Fruit fly (Drosophila melanogaster) whole organism, embryonic: ENCODE data around the gene CG1542.

Experiments
- Ada2b ChIP-seq: fragments of 200-800 bp; sonication (Bioruptor generic); IDR thresholded peaks from 2 replicates; pipeline ENCODE4 v1.3.6; 2022; ENCODE audit warnings: missing biosample characterization, missing genetic modification characterization
- Awh ChIP-seq: fragments of 200-800 bp; sonication (Bioruptor generic); IDR thresholded peaks from 2 replicates; pipeline ENCODE4, ENCODE4 v1.3.6; 2022; ENCODE audit warnings: missing biosample characterization, missing genetic modification characterization
- Bgb ChIP-seq: fragments of 200-800 bp; sonication (Bioruptor generic); IDR thresholded peaks from 2 replicates; pipeline ENCODE4 v1.3.6; 2022; ENCODE audit warnings: missing biosample characterization, missing genetic modification characterization; ENCODE audit not compliant: partially characterized antibody
- CG1024 ChIP-seq: fragments of 200-800 bp; sonication (Bioruptor generic); IDR thresholded peaks from 2 replicates; pipeline ENCODE4 v1.3.6; 2022; ENCODE audit warnings: missing biosample characterization, missing genetic modification characterization
- CG11398 ChIP-seq: fragments of 200-800 bp; sonication (Bioruptor generic); optimal IDR thresholded peaks from 2 replicates; lab custom pipeline; 2016; ENCODE audit warnings: missing biosample characterization, missing genetic modification characterization
- CG11504 ChIP-seq: fragments of 200-800 bp; sonication (Bioruptor generic); optimal IDR thresholded peaks from 3 replicates; lab custom pipeline; 2019; ENCODE audit warnings: missing biosample characterization, mild to moderate bottlenecking, missing genetic modification characterization, moderate library complexity
- CG15073 ChIP-seq: fragments of 200-800 bp; sonication (Bioruptor generic); optimal IDR thresholded peaks from 2 replicates; lab custom pipeline; 2016; ENCODE audit warnings: missing biosample characterization, missing genetic modification characterization
- CG16779 ChIP-seq: fragments of 200-800 bp; sonication (Bioruptor generic); IDR thresholded peaks from 2 replicates; pipeline ENCODE4 v1.3.6; 2022; ENCODE audit warnings: missing biosample characterization, missing genetic modification characterization
- CG17186 ChIP-seq: fragments of 200-800 bp; sonication (Bioruptor generic); optimal IDR thresholded peaks from 3 replicates; lab custom pipeline; 2017; ENCODE audit warnings: missing biosample characterization, missing genetic modification reagents, missing genetic modification characterization
- CG1792 ChIP-seq: fragments of 200-800 bp; sonication (Bioruptor generic); optimal IDR thresholded peaks from 2 replicates; lab custom pipeline; 2016; ENCODE audit warnings: missing biosample characterization, missing genetic modification characterization
- CG18262 ChIP-seq: fragments of 200-800 bp; optimal IDR thresholded peaks from 3 replicates; lab custom pipeline; 2019; ENCODE audit warnings: missing biosample characterization, mild to moderate bottlenecking, missing genetic modification characterization, moderate library complexity
- CG1832 ChIP-seq: fragments of 200-800 bp; sonication (Bioruptor generic); optimal IDR thresholded peaks from 2 replicates; lab custom pipeline; 2017; ENCODE audit warnings: missing biosample characterization, mild to moderate bottlenecking, missing genetic modification characterization, inconsistent platforms
- CG2129 ChIP-seq: fragments of 200-800 bp; sonication (Bioruptor generic); IDR thresholded peaks from 2 replicates; pipeline ENCODE4 v1.3.6; 2022; ENCODE audit warnings: missing biosample characterization, missing genetic modification characterization; ENCODE audit not compliant: partially characterized antibody
- CG30020 ChIP-seq: fragments of 200-800 bp; optimal IDR thresholded peaks from 2 replicates; lab custom pipeline; 2019; ENCODE audit warnings: missing biosample characterization, mild to moderate bottlenecking, missing genetic modification characterization, moderate library complexity
- CG30403 ChIP-seq: fragments of 200-800 bp; sonication (Bioruptor generic); optimal IDR thresholded peaks from 3 replicates; lab custom pipeline; 2016; ENCODE audit warnings: missing biosample characterization, missing genetic modification characterization
- CG3065 ChIP-seq: fragments of 200-800 bp; sonication (Bioruptor generic); optimal IDR thresholded peaks from 2 replicates; lab custom pipeline; 2016; ENCODE audit warnings: missing biosample characterization, missing genetic modification characterization
- CG33557 ChIP-seq: fragments of 200-800 bp; sonication (Bioruptor generic); optimal IDR thresholded peaks from 2 replicates; lab custom pipeline; 2019; ENCODE audit warnings: missing biosample characterization, mild to moderate bottlenecking, missing genetic modification characterization, moderate library complexity
- CG34422 ChIP-seq: fragments of 200-800 bp; sonication (Bioruptor generic); IDR thresholded peaks from 3 replicates; pipeline ENCODE4 v1.3.6; 2022; ENCODE audit warnings: missing biosample characterization, missing genetic modification characterization
- CG42726 ChIP-seq: fragments of 200-800 bp; sonication (Bioruptor generic); IDR thresholded peaks from 2 replicates; pipeline ENCODE4 v1.3.6; 2022; ENCODE audit warnings: missing biosample characterization, missing genetic modification characterization; ENCODE audit not compliant: partially characterized antibody
- CG4730 ChIP-seq: fragments of 200-800 bp; sonication (Bioruptor generic); IDR thresholded peaks from 2 replicates; pipeline ENCODE4 v1.3.6; 2022; ENCODE audit warnings: missing biosample characterization, missing genetic modification characterization
- CG6854 ChIP-seq: fragments of 200-800 bp; sonication (Bioruptor generic); optimal IDR thresholded peaks from 3 replicates; lab custom pipeline; 2017; ENCODE audit warnings: missing biosample characterization, mild to moderate bottlenecking, missing genetic modification characterization
- CG7963 ChIP-seq: fragments of 200-800 bp; sonication (Bioruptor generic); IDR thresholded peaks from 3 replicates; pipeline ENCODE4 v1.3.6; 2022; ENCODE audit warnings: missing biosample characterization, missing genetic modification characterization; ENCODE audit not compliant: partially characterized antibody
- CG7987 ChIP-seq: fragments of 200-800 bp; sonication (Bioruptor generic); optimal IDR thresholded peaks from 2 replicates; lab custom pipeline; 2018; ENCODE audit warnings: missing biosample characterization, mild to moderate bottlenecking, missing genetic modification characterization, moderate library complexity
- CG8290 ChIP-seq, 3 experiments: fragments of 200-800 bp; sonication (Bioruptor generic); optimal IDR thresholded peaks; 2 replicates each; lab custom pipeline; 2016 to 2019; ENCODE audit warnings: missing biosample characterization in 3 of 3, missing genetic modification characterization in 3 of 3, mild to moderate bottlenecking in 2 of 3, moderate library complexity in 1 of 3
- CoRest ChIP-seq: fragments of 200-800 bp; sonication (Bioruptor generic); optimal IDR thresholded peaks from 3 replicates; lab custom pipeline; 2018; ENCODE audit warnings: missing biosample characterization, mild to moderate bottlenecking, missing genetic modification characterization, moderate library complexity
- Doc2 ChIP-seq: fragments of 200-800 bp; sonication (Bioruptor generic); IDR thresholded peaks from 2 replicates; pipeline ENCODE4 v1.3.6; 2022; ENCODE audit warnings: missing biosample characterization, missing genetic modification characterization
- Dp ChIP-seq: fragments of 200-800 bp; sonication (Bioruptor generic); optimal IDR thresholded peaks from 2 replicates; lab custom pipeline; 2018; ENCODE audit warnings: missing biosample characterization, mild to moderate bottlenecking, missing genetic modification characterization, moderate library complexity
- Fer2 ChIP-seq: fragments of 200-800 bp; sonication (Bioruptor generic); optimal IDR thresholded peaks from 2 replicates; lab custom pipeline; 2018; ENCODE audit warnings: missing biosample characterization, mild to moderate bottlenecking, missing genetic modification characterization, moderate library complexity
- H2.0 ChIP-seq: fragments of 200-800 bp; sonication (Bioruptor generic); IDR thresholded peaks from 2 replicates; pipeline ENCODE4 v1.3.6; 2022; ENCODE audit warnings: missing biosample characterization, missing genetic modification characterization
- HLH54F ChIP-seq: fragments of 200-800 bp; sonication (Bioruptor generic); optimal IDR thresholded peaks from 3 replicates; lab custom pipeline; 2016; ENCODE audit warnings: missing biosample characterization, missing genetic modification characterization
- ab ChIP-seq: fragments of 200-800 bp; sonication (Bioruptor generic); optimal IDR thresholded peaks from 2 replicates; lab custom pipeline; 2016; ENCODE audit warnings: missing biosample characterization, missing genetic modification characterization
- amos ChIP-seq: fragments of 200-800 bp; sonication (Bioruptor generic); IDR thresholded peaks from 2 replicates; pipeline ENCODE4 v1.3.6; 2022; ENCODE audit warnings: missing biosample characterization, missing genetic modification characterization; ENCODE audit not compliant: partially characterized antibody
- bcd ChIP-seq: fragments of 200-800 bp; sonication (Bioruptor generic); optimal IDR thresholded peaks from 2 replicates; lab custom pipeline; 2017; ENCODE audit warnings: missing biosample characterization, mild to moderate bottlenecking, missing genetic modification characterization
- cwo ChIP-seq: fragments of 200-800 bp; sonication (Bioruptor generic); optimal IDR thresholded peaks from 3 replicates; lab custom pipeline; 2017; ENCODE audit warnings: missing biosample characterization, missing genetic modification characterization, mild to moderate bottlenecking, moderate library complexity, missing genetic modification reagents
- dm ChIP-seq: fragments of 200-800 bp; sonication (Bioruptor generic); optimal IDR thresholded peaks from 3 replicates; lab custom pipeline; 2016; ENCODE audit warnings: missing biosample characterization, missing genetic modification characterization
- dmrt11E ChIP-seq: fragments of 200-800 bp; sonication (Bioruptor generic); optimal IDR thresholded peaks from 3 replicates; lab custom pipeline; 2018; ENCODE audit warnings: missing biosample characterization, mild to moderate bottlenecking, missing genetic modification characterization, moderate library complexity
- gcm ChIP-seq: fragments of 200-800 bp; sonication (Bioruptor generic); optimal IDR thresholded peaks from 2 replicates; lab custom pipeline; 2019; ENCODE audit warnings: missing biosample characterization, mild to moderate bottlenecking, missing genetic modification characterization, moderate library complexity
- hth ChIP-seq: fragments of >200 bp; optimal IDR thresholded peaks from 2 replicates; lab custom pipeline; 2017; ENCODE audit warnings: inconsistent platforms
- kni ChIP-seq: fragments of 200-800 bp; sonication (Bioruptor generic); optimal IDR thresholded peaks from 3 replicates; lab custom pipeline; 2017; ENCODE audit warnings: mild to moderate bottlenecking, missing biosample characterization, missing genetic modification reagents, missing genetic modification characterization
- knrl ChIP-seq: fragments of 200-800 bp; sonication (Bioruptor generic); IDR thresholded peaks from 3 replicates; pipeline ENCODE4 v1.3.6; 2022; ENCODE audit warnings: missing biosample characterization, missing genetic modification characterization; ENCODE audit not compliant: partially characterized antibody
- pfk ChIP-seq: fragments of 200-800 bp; sonication (Bioruptor generic); optimal IDR thresholded peaks from 2 replicates; lab custom pipeline; 2018; ENCODE audit warnings: missing biosample characterization, mild to moderate bottlenecking, missing genetic modification characterization, moderate library complexity
- pnt ChIP-seq: fragments of 200-800 bp; sonication (Bioruptor generic); optimal IDR thresholded peaks from 3 replicates; lab custom pipeline; 2016; ENCODE audit warnings: missing biosample characterization, missing genetic modification characterization
- schlank ChIP-seq: fragments of 200-800 bp; sonication (Bioruptor generic); optimal IDR thresholded peaks from 2 replicates; lab custom pipeline; 2018; ENCODE audit warnings: missing biosample characterization, mild to moderate bottlenecking, missing genetic modification characterization
- scrt ChIP-seq: fragments of 200-800 bp; sonication (Bioruptor generic); optimal IDR thresholded peaks from 2 replicates; lab custom pipeline; 2018; ENCODE audit warnings: missing biosample characterization, mild to moderate bottlenecking, missing genetic modification characterization, moderate library complexity
- sim ChIP-seq: fragments of 200-800 bp; sonication (Bioruptor generic); IDR thresholded peaks from 2 replicates; pipeline ENCODE4 v1.3.6; 2022; ENCODE audit warnings: missing biosample characterization, missing genetic modification characterization
- ssp ChIP-seq: fragments of 200-800 bp; sonication (Bioruptor generic); IDR thresholded peaks from 2 replicates; pipeline ENCODE4 v1.3.6; 2022; ENCODE audit warnings: missing biosample characterization, missing genetic modification characterization
- tap ChIP-seq: fragments of 200-800 bp; optimal IDR thresholded peaks from 3 replicates; lab custom pipeline; 2019; ENCODE audit warnings: missing biosample characterization, mild to moderate bottlenecking, missing genetic modification characterization, moderate library complexity
- tup ChIP-seq: fragments of 200-800 bp; sonication (Bioruptor generic); optimal IDR thresholded peaks from 2 replicates; lab custom pipeline; 2016; ENCODE audit warnings: missing biosample characterization, mild to moderate bottlenecking, missing genetic modification characterization, moderate library complexity
- yki ChIP-seq: fragments of >200 bp; optimal IDR thresholded peaks from 3 replicates; lab custom pipeline; 2018

The CG1542 gene

dm6 chr3R:31222125-31222889 is 9.0 kb downstream of the CG1542 start (continued):
- TF ChIP-seq Doc2, result no peak
- TF ChIP-seq CG1832 (GFP tag; lab: Kevin White, UChicago), result no peak
- TF ChIP-seq CG8290 (GFP tag; optimal IDR thresholded peaks at IDR 0.05; lab: Kevin White, UChicago), result peak; percentile 57
- peak in 1 of 2 experiments; percentile 81 for TF ChIP-seq CG8290 (tag; optimal IDR thresholded peaks at IDR 0.05; lab: Kevin White, UChicago)
- TF ChIP-seq CG7963, result no peak
- peak; percentile 84 for TF ChIP-seq CG18262
- peak; percentile 76 for TF ChIP-seq CG33557 (GFP tag; lab: Kevin White, UChicago)
- no peak for TF ChIP-seq Awh
- peak; percentile 92 for TF ChIP-seq CoRest
- TF ChIP-seq Dp, result no peak
- peak; percentile 65 for TF ChIP-seq CG1792 (GFP tag; lab: Kevin White, UChicago)
- peak; percentile 50 for TF ChIP-seq tup (GFP tag; lab: Kevin White, UChicago)
- TF ChIP-seq CG42726 (GFP tag; lab: Robert Waterston, UW), result no peak
- peak; percentile 70 for TF ChIP-seq CG11398 (GFP tag; lab: Kevin White, UChicago)
- TF ChIP-seq CG7987 (GFP tag; lab: Kevin White, UChicago), result no peak
- no peak for TF ChIP-seq Ada2b (GFP tag; lab: Robert Waterston, UW)
- TF ChIP-seq knrl, result no peak
- TF ChIP-seq H2.0 (GFP tag; lab: Robert Waterston, UW), result no peak
- TF ChIP-seq yki, result no peak
- TF ChIP-seq HLH54F (GFP tag; lab: Kevin White, UChicago), result peak; percentile 79
- no peak for TF ChIP-seq CG1024
- TF ChIP-seq ab (GFP tag; lab: Kevin White, UChicago), result peak; percentile 42
- peak; percentile 88 for TF ChIP-seq CG11504 (tag; lab: Kevin White, UChicago)
- peak; percentile 63 for TF ChIP-seq gcm (GFP tag; lab: Kevin White, UChicago)
- peak; percentile 72 for TF ChIP-seq schlank
- peak; percentile 85 for TF ChIP-seq bcd (GFP tag; lab: Kevin White, UChicago)
- TF ChIP-seq Fer2 (tag; lab: Kevin White, UChicago), result peak; percentile 65
- no peak for TF ChIP-seq CG15073
- TF ChIP-seq ssp, result no peak
- peak; percentile 62 for TF ChIP-seq CG30020 (tag; lab: Kevin White, UChicago)
- TF ChIP-seq dm (GFP tag; lab: Kevin White, UChicago), result peak; percentile 40
- peak; percentile 91 for TF ChIP-seq CG30403 (GFP tag; lab: Kevin White, UChicago)
- no peak for TF ChIP-seq CG34422 (GFP tag; lab: Robert Waterston, UW)
- peak; percentile 83 for TF ChIP-seq pnt (GFP tag; lab: Kevin White, UChicago)
- TF ChIP-seq CG6854 (GFP tag; lab: Kevin White, UChicago), result peak; percentile 48
- peak; percentile 71 for TF ChIP-seq CG3065 (GFP tag; lab: Kevin White, UChicago)
- no peak for TF ChIP-seq CG16779
- no peak for TF ChIP-seq Bgb
- peak; percentile 71 for TF ChIP-seq scrt (GFP tag; lab: Kevin White, UChicago)
- TF ChIP-seq kni, result peak; percentile 52
- TF ChIP-seq pfk (GFP tag; lab: Kevin White, UChicago), result no peak
- TF ChIP-seq hth, result no peak
- no peak for TF ChIP-seq sim (GFP tag; lab: Robert Waterston, UW)
- no peak for TF ChIP-seq amos
- no peak for TF ChIP-seq CG2129 (GFP tag; lab: Robert Waterston, UW)
- TF ChIP-seq cwo, result peak; percentile 82
- TF ChIP-seq CG4730, result no peak
- peak; percentile 76 for TF ChIP-seq tap (tag; lab: Kevin White, UChicago)
- TF ChIP-seq dmrt11E (tag; lab: Kevin White, UChicago), result peak; percentile 85
- peak; percentile 15 for TF ChIP-seq CG17186 (GFP tag; lab: Kevin White, UChicago)
